Fruit fly (Drosophila melanogaster): ENCODE measurements around the gene NimC4.

dm6 chr2L:14019654-14020053, 27.7 kb upstream of the NimC4 start:
- no peak for TF ChIP-seq CG11902 (GFP tag; optimal IDR thresholded peaks at IDR 0.05)
- no peak for TF ChIP-seq CG3032 (tag; optimal IDR thresholded peaks at IDR 0.05)
- TF ChIP-seq CG11762 (GFP tag; optimal IDR thresholded peaks at IDR 0.05; ENCODE audit: insufficient read depth) = no peak
